Worm (Caenorhabditis elegans): ENCODE results near the gene ptd-2.

ptd-2 gene

ce11 chrV:9287460-9287859 lies 37.4 kb downstream of the ptd-2 start, which contains the start of gene lron-2:
lron-2 (minus strand) TSS chrV:9287560.
- TF ChIP-seq F26F4.8 (GFP tag; conservative IDR thresholded peaks at IDR 0.05), result no peak
- no peak for TF ChIP-seq hmg-1.1 (GFP tag; IDR thresholded peaks at IDR 0.05)
- TF ChIP-seq snpc-4 (tag; optimal IDR thresholded peaks at IDR 0.05), result no peak
- no peak for TF ChIP-seq daf-19 (GFP tag; conservative IDR thresholded peaks at IDR 0.05)
- no peak for TF ChIP-seq hif-1 (tag; optimal IDR thresholded peaks at IDR 0.05)
- no peak for TF ChIP-seq nhr-28 (tag; optimal IDR thresholded peaks at IDR 0.05)
- no peak for TF ChIP-seq hlh-30 (tag; optimal IDR thresholded peaks at IDR 0.05; ENCODE audit: insufficient read depth)
- TF ChIP-seq pqm-1 (tag; optimal IDR thresholded peaks at IDR 0.05), result no peak
- no peak for TF ChIP-seq Y5F2A.4 (GFP tag; optimal IDR thresholded peaks at IDR 0.05)
- TF ChIP-seq vab-7 (GFP tag; IDR thresholded peaks at IDR 0.05), result no peak
- TF ChIP-seq mdl-1 (tag; optimal IDR thresholded peaks at IDR 0.05), result no peak
- no peak for TF ChIP-seq nhr-102 (tag; optimal IDR thresholded peaks at IDR 0.05)
- TF ChIP-seq lin-15B (tag; optimal IDR thresholded peaks at IDR 0.05), result no peak
- TF ChIP-seq spr-1 (tag; optimal IDR thresholded peaks at IDR 0.05), result no peak
- TF ChIP-seq fkh-10 (GFP tag; optimal IDR thresholded peaks at IDR 0.05), result no peak
- no peak for TF ChIP-seq dmd-6 (GFP tag; IDR thresholded peaks at IDR 0.05)

- no peak for TF ChIP-seq ama-1 (optimal IDR thresholded peaks at IDR 0.05)
These were observed 41.9 kb downstream of the ptd-2 start, which contains the start of gene ZK682.7 for ce11 chrV:9291919-9292318. ZK682.7 (minus strand) TSS chrV:9292165.

ce11 chrV:9293359-9293758 lies 43.3 kb downstream of the ptd-2 start:
- TF ChIP-seq hmg-1.1 (GFP tag; IDR thresholded peaks at IDR 0.05) (peak; percentile 33; the same call in 1 of the 2 replicates), vab-7 (GFP tag; IDR thresholded peaks at IDR 0.05) (0 out of 2 replicates have a peak, but pooled peaks have one; percentile 5), T20F7.1 (GFP tag; optimal IDR thresholded peaks at IDR 0.05) (no peak), T26A8.4 (GFP tag; IDR thresholded peaks at IDR 0.05) (no peak), set-16 (GFP tag; IDR thresholded peaks at IDR 0.05) (peak; percentile 98), spr-3 (GFP tag; optimal IDR thresholded peaks at IDR 0.05) (no peak), rbr-2 (tag; optimal IDR thresholded peaks at IDR 0.05) (peak; percentile 43), mep-1 (tag; optimal IDR thresholded peaks at IDR 0.05) (no peak), lim-7 (GFP tag; IDR thresholded peaks at IDR 0.05) (no peak), hlh-11 (tag; optimal IDR thresholded peaks at IDR 0.05) (no peak), madf-5 (GFP tag; IDR thresholded peaks at IDR 0.05) (peak in 1 of 2 experiments; percentile 62; a peak in 1 of 4 replicates), egl-27 (tag; optimal IDR thresholded peaks at IDR 0.05) (no peak), unc-130 (GFP tag; optimal IDR thresholded peaks at IDR 0.05) (no peak), attf-4 (tag; optimal IDR thresholded peaks at IDR 0.05) (no peak), ZK546.5 (tag; optimal IDR thresholded peaks at IDR 0.05) (no peak), egl-43 (GFP tag; IDR thresholded peaks at IDR 0.05) (peak; percentile 86), ZK337.2 (GFP tag; IDR thresholded peaks at IDR 0.05) (no peak), F44E2.7 (GFP tag; IDR thresholded peaks at IDR 0.05) (no peak), nhr-111 (GFP tag; optimal IDR thresholded peaks at IDR 0.05) (no peak), Y105C5A.15 (GFP tag; IDR thresholded peaks at IDR 0.05) (no peak), jun-1 (tag; optimal IDR thresholded peaks at IDR 0.05) (no peak)

ce11 chrV:9295581-9295980 lies 45.5 kb downstream of the ptd-2 start:
- peak in 1 of 2 experiments; percentile 87 for TF ChIP-seq unc-62 (GFP tag; optimal IDR thresholded peaks at IDR 0.05 in 1 of 2)
- TF ChIP-seq unc-62 (tag; optimal IDR thresholded peaks at IDR 0.05), result no peak
- TF ChIP-seq sdz-12 (GFP tag; optimal IDR thresholded peaks at IDR 0.05), result no peak
- TF ChIP-seq F37D6.2 (tag; optimal IDR thresholded peaks at IDR 0.05), result no peak

Measured in whole organism, L4 larva.